Fruit fly (Drosophila melanogaster) whole organism, embryonic: Measurements from ENCODE around the gene CG1532.

Experiments
- Adf1 ChIP-seq: fragments of 200-800 bp; sonication (Bioruptor generic); IDR thresholded peaks from 2 replicates; pipeline ENCODE4 v1.3.6; 2022; ENCODE audit warnings: missing biosample characterization, missing genetic modification characterization
- Aef1 ChIP-seq: fragments of 200-800 bp; sonication (Bioruptor generic); IDR thresholded peaks from 3 replicates; pipeline ENCODE4 v1.3.6; 2022; ENCODE audit warnings: missing biosample characterization, missing genetic modification characterization
- Atf-2 ChIP-seq: fragments of 200-800 bp; sonication (Bioruptor generic); optimal IDR thresholded peaks from 2 replicates; lab custom pipeline; 2016; ENCODE audit warnings: missing biosample characterization, missing genetic modification characterization
- Atf3 ChIP-seq: fragments of 200-800 bp; sonication (Bioruptor generic); optimal IDR thresholded peaks from 3 replicates; lab custom pipeline; 2016; ENCODE audit warnings: missing biosample characterization, missing genetic modification characterization
- CG10654 ChIP-seq: fragments of 200-800 bp; sonication (Bioruptor generic); optimal IDR thresholded peaks from 2 replicates; lab custom pipeline; 2016; ENCODE audit warnings: missing biosample characterization, missing genetic modification characterization
- CG14050 ChIP-seq: fragments of 200-800 bp; sonication (Bioruptor generic); IDR thresholded peaks from 3 replicates; pipeline ENCODE4 v1.3.6; 2022; ENCODE audit warnings: missing biosample characterization, missing genetic modification characterization
- CG14965 ChIP-seq: fragments of 200-800 bp; sonication (Bioruptor generic); optimal IDR thresholded peaks from 2 replicates; lab custom pipeline; 2016; ENCODE audit warnings: missing biosample characterization, missing genetic modification characterization, borderline replicate concordance
- CG1529 ChIP-seq: fragments of 200-800 bp; sonication (Bioruptor generic); optimal IDR thresholded peaks from 3 replicates; lab custom pipeline; 2018; ENCODE audit warnings: missing biosample characterization, missing genetic modification characterization
- CG15696 ChIP-seq: fragments of 200-800 bp; sonication (Bioruptor generic); optimal IDR thresholded peaks from 2 replicates; lab custom pipeline; 2019; ENCODE audit warnings: missing biosample characterization, mild to moderate bottlenecking, missing genetic modification characterization, moderate library complexity
- CG17361 ChIP-seq: fragments of 200-800 bp; sonication (Bioruptor generic); IDR thresholded peaks from 3 replicates; pipeline ENCODE4 v1.3.6; 2022; ENCODE audit warnings: missing biosample characterization, missing genetic modification characterization
- CG2678 ChIP-seq: fragments of 200-800 bp; sonication (Bioruptor generic); optimal IDR thresholded peaks from 3 replicates; lab custom pipeline; 2019; ENCODE audit warnings: missing biosample characterization, mild to moderate bottlenecking, missing genetic modification characterization, moderate library complexity
- CG30403 ChIP-seq: fragments of 200-800 bp; sonication (Bioruptor generic); optimal IDR thresholded peaks from 3 replicates; lab custom pipeline; 2016; ENCODE audit warnings: missing biosample characterization, missing genetic modification characterization
- CG3163 ChIP-seq: fragments of 200-800 bp; sonication (Bioruptor generic); optimal IDR thresholded peaks from 3 replicates; lab custom pipeline; 2016; ENCODE audit warnings: missing biosample characterization, missing genetic modification characterization
- CG3838 ChIP-seq: fragments of 200-800 bp; sonication (Bioruptor generic); optimal IDR thresholded peaks from 3 replicates; lab custom pipeline; 2016; ENCODE audit warnings: missing biosample characterization, missing genetic modification characterization
- CG3995 ChIP-seq: fragments of 200-800 bp; sonication (Bioruptor generic); optimal IDR thresholded peaks from 3 replicates; lab custom pipeline; 2016; ENCODE audit warnings: missing biosample characterization, missing genetic modification characterization
- CG4282 ChIP-seq: fragments of 200-800 bp; sonication (Bioruptor generic); optimal IDR thresholded peaks from 2 replicates; lab custom pipeline; 2016; ENCODE audit warnings: missing biosample characterization, missing genetic modification characterization
- CG4424 ChIP-seq: fragments of 200-800 bp; sonication (Bioruptor generic); optimal IDR thresholded peaks from 3 replicates; lab custom pipeline; 2016; ENCODE audit warnings: missing biosample characterization, missing genetic modification characterization
- CG6272 ChIP-seq: fragments of 200-800 bp; sonication (Bioruptor generic); IDR thresholded peaks from 2 replicates; pipeline ENCODE4 v1.3.6; 2022; ENCODE audit warnings: missing biosample characterization, missing genetic modification characterization
- CG6683 ChIP-seq: fragments of 200-800 bp; sonication (Bioruptor generic); optimal IDR thresholded peaks from 2 replicates; lab custom pipeline; 2017; ENCODE audit warnings: missing biosample characterization, mild to moderate bottlenecking, missing genetic modification characterization, missing genetic modification reagents
- CG8388 ChIP-seq: fragments of 200-800 bp; sonication (Bioruptor generic); optimal IDR thresholded peaks from 2 replicates; lab custom pipeline; 2019; ENCODE audit warnings: missing biosample characterization, mild to moderate bottlenecking, missing genetic modification characterization, moderate library complexity
- CG9727 ChIP-seq: fragments of 200-800 bp; sonication (Bioruptor generic); optimal IDR thresholded peaks from 3 replicates; lab custom pipeline; 2017; ENCODE audit warnings: missing biosample characterization, mild to moderate bottlenecking, missing genetic modification characterization
- CoRest ChIP-seq: fragments of 200-800 bp; sonication (Bioruptor generic); optimal IDR thresholded peaks from 3 replicates; lab custom pipeline; 2018; ENCODE audit warnings: missing biosample characterization, mild to moderate bottlenecking, missing genetic modification characterization, moderate library complexity
- Drgx ChIP-seq: fragments of 200-800 bp; sonication (Bioruptor generic); IDR thresholded peaks from 2 replicates; pipeline ENCODE4 v1.3.6; 2022; ENCODE audit warnings: missing biosample characterization, missing genetic modification characterization
- H15 ChIP-seq: fragments of 200-800 bp; sonication (Bioruptor generic); IDR thresholded peaks from 3 replicates; pipeline ENCODE4 v1.3.6; 2022; ENCODE audit warnings: missing biosample characterization, missing genetic modification characterization
- HLH3B ChIP-seq: fragments of 200-800 bp; sonication (Bioruptor generic); IDR thresholded peaks from 2 replicates; pipeline ENCODE4 v1.3.6; 2022; ENCODE audit warnings: missing biosample characterization, missing genetic modification characterization
- Med ChIP-seq: fragments of 200-800 bp; sonication (Bioruptor generic); peaks from one replicate; lab custom pipeline; 2016; ENCODE audit warnings: missing biosample characterization, missing genetic modification characterization, mild to moderate bottlenecking, inconsistent platforms, moderate library complexity
- NfI ChIP-seq: fragments of 200-800 bp; sonication (Bioruptor generic); optimal IDR thresholded peaks from 3 replicates; lab custom pipeline; 2018; ENCODE audit warnings: missing biosample characterization, mild to moderate bottlenecking, missing genetic modification characterization, moderate library complexity
- Rfx ChIP-seq: fragments of 200-800 bp; sonication (Bioruptor generic); IDR thresholded peaks from 2 replicates; pipeline ENCODE4 v1.3.6; 2022; ENCODE audit warnings: missing biosample characterization, missing genetic modification characterization
- Scr ChIP-seq: fragments of 200-800 bp; sonication (Bioruptor generic); IDR thresholded peaks from 2 replicates; pipeline ENCODE4 v1.3.6; 2022; ENCODE audit warnings: missing biosample characterization, missing genetic modification characterization; ENCODE audit not compliant: partially characterized antibody
- Trl ChIP-seq, 3 experiments: fragments of >200 bp in 2 of 3; fragments of 200-800 bp in 1 of 3; sonication (Bioruptor generic) in 1 of 3; optimal IDR thresholded peaks; 2 replicates in 1 of 3; 3 replicates in 2 of 3; lab custom pipeline; 2016 to 2017; ENCODE audit warnings: missing biosample characterization in 1 of 3, missing genetic modification characterization in 1 of 3
- ase ChIP-seq: fragments of 200-800 bp; sonication (Bioruptor generic); IDR thresholded peaks from 3 replicates; pipeline ENCODE4 v1.3.6; 2022; ENCODE audit warnings: missing biosample characterization, missing genetic modification characterization
- bowl ChIP-seq: fragments of 200-800 bp; sonication (Bioruptor generic); IDR thresholded peaks from 2 replicates; pipeline ENCODE4 v1.3.6; 2022; ENCODE audit warnings: missing biosample characterization, missing genetic modification characterization
- chinmo ChIP-seq: fragments of 200-800 bp; sonication (Bioruptor generic); IDR thresholded peaks from 4 replicates; pipeline ENCODE4 v1.3.6; 2022; ENCODE audit warnings: missing biosample characterization, missing genetic modification characterization; ENCODE audit not compliant: partially characterized antibody
- fd96Cb ChIP-seq: fragments of 200-800 bp; sonication (Bioruptor generic); optimal IDR thresholded peaks from 2 replicates; lab custom pipeline; 2018; ENCODE audit warnings: missing biosample characterization, mild to moderate bottlenecking, missing genetic modification characterization, moderate library complexity
- gro ChIP-seq: fragments of 200-800 bp; sonication (Bioruptor generic); optimal IDR thresholded peaks from 2 replicates; lab custom pipeline; 2016; ENCODE audit warnings: missing biosample characterization, missing genetic modification characterization
- gsb-n ChIP-seq: fragments of 200-800 bp; sonication (Bioruptor generic); optimal IDR thresholded peaks from 3 replicates; lab custom pipeline; 2018; ENCODE audit warnings: missing biosample characterization, mild to moderate bottlenecking, missing genetic modification characterization
- jigr1 ChIP-seq: fragments of 200-800 bp; sonication (Bioruptor generic); IDR thresholded peaks from 3 replicates; pipeline ENCODE4 v1.3.6; 2022; ENCODE audit warnings: missing biosample characterization, missing genetic modification characterization
- lov ChIP-seq, 2 experiments: fragments of 200-800 bp in 1 of 2; fragments of >200 bp in 1 of 2; sonication (Bioruptor generic) in 1 of 2; IDR thresholded peaks in 1 of 2; optimal IDR thresholded peaks in 1 of 2; 2 replicates in 1 of 2; 3 replicates in 1 of 2; pipeline versions ENCODE4 v1.3.6 to Lab custom; 2017 to 2022; ENCODE audit warnings: missing biosample characterization in 1 of 2, missing genetic modification characterization in 1 of 2
- peb ChIP-seq: fragments of 200-800 bp; sonication (Bioruptor generic); IDR thresholded peaks from 2 replicates; pipeline ENCODE4 v1.3.6; 2022; ENCODE audit warnings: missing biosample characterization, missing genetic modification characterization
- phol ChIP-seq: fragments of 200-800 bp; sonication (Bioruptor generic); optimal IDR thresholded peaks from 3 replicates; lab custom pipeline; 2018; ENCODE audit warnings: missing biosample characterization, mild to moderate bottlenecking, missing genetic modification characterization, moderate library complexity
- prd ChIP-seq, 3 experiments: fragments of >200 bp in 2 of 3; fragments of 200-800 bp in 1 of 3; sonication (Bioruptor generic) in 1 of 3; optimal IDR thresholded peaks in 2 of 3; IDR thresholded peaks in 1 of 3; 2 replicates in 2 of 3; 3 replicates in 1 of 3; pipeline versions ENCODE4 v1.3.6 to Lab custom; 2017 to 2022; ENCODE audit warnings: missing biosample characterization in 1 of 3, missing genetic modification characterization in 1 of 3
- pzg ChIP-seq: fragments of 200-800 bp; sonication (Bioruptor generic); optimal IDR thresholded peaks from 3 replicates; lab custom pipeline; 2018; ENCODE audit warnings: missing biosample characterization, mild to moderate bottlenecking, missing genetic modification characterization, moderate library complexity
- schlank ChIP-seq: fragments of 200-800 bp; sonication (Bioruptor generic); optimal IDR thresholded peaks from 2 replicates; lab custom pipeline; 2018; ENCODE audit warnings: missing biosample characterization, mild to moderate bottlenecking, missing genetic modification characterization
- sd ChIP-seq: fragments of 200-800 bp; sonication (Bioruptor generic); optimal IDR thresholded peaks from 3 replicates; lab custom pipeline; 2018; ENCODE audit warnings: missing biosample characterization, mild to moderate bottlenecking, missing genetic modification characterization, moderate library complexity
- sisA ChIP-seq: fragments of 200-800 bp; sonication (Bioruptor generic); IDR thresholded peaks from 2 replicates; pipeline ENCODE4 v1.3.6; 2022; ENCODE audit warnings: missing biosample characterization, missing genetic modification characterization
- sr ChIP-seq: fragments of 200-800 bp; sonication (Bioruptor generic); IDR thresholded peaks from 3 replicates; pipeline ENCODE4 v1.3.6; 2022; ENCODE audit warnings: missing biosample characterization, missing genetic modification characterization

The CG1532 gene

DNA sequence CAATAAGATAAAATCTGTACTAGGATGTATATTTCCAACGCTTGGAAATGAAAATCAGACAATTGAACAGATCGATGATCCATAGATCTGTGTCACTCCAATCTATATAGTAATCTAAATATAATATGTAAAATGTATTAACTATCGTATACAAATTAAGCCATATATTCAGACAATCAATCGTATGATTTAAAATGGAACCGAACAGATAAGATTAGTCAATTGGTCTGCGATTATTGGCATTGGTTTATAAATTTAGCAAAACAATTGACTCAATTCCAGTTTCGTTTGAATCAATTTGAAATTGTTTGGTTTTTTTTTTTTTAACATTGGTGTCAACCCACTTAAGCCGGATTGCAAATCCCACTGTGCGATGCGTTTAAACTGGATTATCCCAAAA lies 39.7 kb upstream of the CG1532 start (continued):
- no peak for TF ChIP-seq lov (optimal IDR thresholded peaks at IDR 0.05; lab: Kevin White, UChicago)
- no peak for TF ChIP-seq lov (GFP tag; IDR thresholded peaks at IDR 0.05; lab: Robert Waterston, UW)
- peak; percentile 7 for TF ChIP-seq phol (tag; lab: Kevin White, UChicago)
- TF ChIP-seq Aef1, result no peak
- no peak for TF ChIP-seq prd (optimal IDR thresholded peaks at IDR 0.05; lab: Kevin White, UChicago)
- 0 out of 3 replicates have a peak, but pooled peaks have one; percentile 27 for TF ChIP-seq prd (GFP tag; IDR thresholded peaks at IDR 0.05; lab: Robert Waterston, UW)
- no peak for TF ChIP-seq CG3838 (GFP tag; lab: Kevin White, UChicago)
- peak; percentile 17 for TF ChIP-seq CG30403 (GFP tag; lab: Kevin White, UChicago)
- TF ChIP-seq HLH3B (GFP tag; lab: Robert Waterston, UW), result 0 out of 2 replicates have a peak, but pooled peaks have one; percentile 17
- 0 out of 3 replicates have a peak, but pooled peaks have one; percentile 12 for TF ChIP-seq CG17361 (GFP tag; lab: Robert Waterston, UW)
- TF ChIP-seq gro (GFP tag; lab: Kevin White, UChicago), result no peak
- TF ChIP-seq CG4424, result no peak

- TF ChIP-seq sisA (GFP tag; lab: Robert Waterston, UW) (0 out of 2 replicates have a peak, but pooled peaks have one; percentile 14), CG2678 (no peak), Adf1 (GFP tag; lab: Robert Waterston, UW) (peak; percentile 22; the same call in 1 of the 2 replicates), H15 (GFP tag; lab: Robert Waterston, UW) (no peak), CG1529 (GFP tag; lab: Kevin White, UChicago) (no peak), ase (GFP tag; lab: Robert Waterston, UW) (no peak), bowl (GFP tag; lab: Robert Waterston, UW) (no peak), CG3163 (GFP tag; lab: Kevin White, UChicago) (peak; percentile 55), fd96Cb (tag; lab: Kevin White, UChicago) (no peak), CG4282 (GFP tag; lab: Kevin White, UChicago) (no peak), Atf-2 (GFP tag; lab: Kevin White, UChicago) (no peak), CG6272 (GFP tag; lab: Robert Waterston, UW) (no peak), jigr1 (no peak), CG8388 (GFP tag; lab: Kevin White, UChicago) (no peak), peb (GFP tag; lab: Robert Waterston, UW) (no peak), sr (no peak), Trl (optimal IDR thresholded peaks at IDR 0.05; lab: Kevin White, UChicago) (peak; percentile 20 to 27), Trl (GFP tag; optimal IDR thresholded peaks at IDR 0.05; lab: Kevin White, UChicago) (no peak), Atf3 (GFP tag; lab: Kevin White, UChicago) (no peak), CoRest (tag; lab: Kevin White, UChicago) (no peak), chinmo (no peak), Drgx (GFP tag; lab: Robert Waterston, UW) (peak; percentile 45), Rfx (GFP tag; lab: Robert Waterston, UW) (peak; percentile 20; the same call in 1 of the 2 replicates), CG14965 (no peak), CG9727 (GFP tag; lab: Kevin White, UChicago) (no peak), CG10654 (GFP tag; lab: Kevin White, UChicago) (no peak), sd (tag; lab: Kevin White, UChicago) (no peak), NfI (no peak), CG14050 (no peak), CG15696 (tag; lab: Kevin White, UChicago) (no peak), Med (GFP tag; lab: Kevin White, UChicago) (peak; percentile 60), pzg (GFP tag; lab: Kevin White, UChicago) (no peak), schlank (tag; lab: Kevin White, UChicago) (no peak), Scr (GFP tag; lab: Robert Waterston, UW) (no peak), CG3995 (GFP tag; lab: Kevin White, UChicago) (no peak), prd (optimal IDR thresholded peaks at IDR 0.05; lab: Kevin White, UChicago) (no peak), prd (GFP tag; IDR thresholded peaks at IDR 0.05; lab: Robert Waterston, UW) (0 out of 3 replicates have a peak, but pooled peaks have one; percentile 19), gsb-n (tag; lab: Kevin White, UChicago) (no peak), CG6683 (GFP tag; lab: Kevin White, UChicago) (no peak)
- TF ChIP-seq, all 482 proteins: peak for 8
These were observed 39.3 kb upstream of the CG1532 start, which contains the start of gene CG32512 for dm6 chrX:21067474-21067873. Gene CG32512 (minus strand): TSS chrX:21067540.
